Worm (Caenorhabditis elegans): Measurements from ENCODE around the gene sfxn-1.2.

DNA sequence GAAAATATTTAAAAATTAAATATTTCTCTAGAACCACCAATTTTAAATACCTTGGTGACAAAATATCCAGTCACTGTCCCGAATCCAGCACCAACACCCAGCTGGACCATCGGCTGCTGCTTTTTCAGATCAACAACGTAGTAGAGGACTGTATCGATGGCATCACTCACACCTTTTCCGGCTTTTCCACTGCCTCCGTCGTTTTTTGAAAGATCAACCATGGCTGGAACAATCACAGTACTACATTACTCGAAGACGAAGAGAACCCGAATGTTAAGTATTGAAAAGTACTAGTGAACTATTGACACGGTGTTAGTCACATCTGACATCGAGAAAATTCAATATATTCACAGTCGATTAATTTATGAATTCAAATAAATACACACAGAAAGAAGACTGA lies 51.3 kb downstream of the sfxn-1.2 start, which contains the start of gene fndc-1:
- no peak for TF ChIP-seq W03F9.2 (tag; optimal IDR thresholded peaks at IDR 0.05)
- no peak for TF ChIP-seq him-1 (tag; optimal IDR thresholded peaks at IDR 0.05)

All from whole organism, L4/young adult.